Worm (Caenorhabditis elegans) whole organism, L3 larva: ENCODE data around the gene ippk-1.

Experiments used
- ama-1 ChIP-seq: fragments of 150-350 bp; optimal IDR thresholded peaks from 2 replicates; lab custom pipeline; 2018
- egl-27 ChIP-seq: sonication (generic microtip); optimal IDR thresholded peaks from 4 replicates; lab custom pipeline; 2017; ENCODE audit warnings: missing biosample characterization, missing genetic modification reagents, missing genetic modification characterization
- elt-2 ChIP-seq: sonication (generic microtip); optimal IDR thresholded peaks from 2 replicates; lab custom pipeline; 2016; ENCODE audit warnings: missing genetic modification reagents, mild to moderate bottlenecking, missing genetic modification characterization, missing compliant biosample characterization
- elt-3 ChIP-seq, 3 experiments: fragments of 150-350 bp in 1 of 3; sonication (generic microtip) in 2 of 3; optimal IDR thresholded peaks; 2 replicates in 2 of 3; 4 replicates in 1 of 3; lab custom pipeline; 2014 to 2017; ENCODE audit warnings: missing biosample characterization in 3 of 3, missing genetic modification characterization in 3 of 3
- lin-15B ChIP-seq: fragments of 150-350 bp; optimal IDR thresholded peaks from 2 replicates; lab custom pipeline; 2014; ENCODE audit warnings: missing biosample characterization, missing genetic modification characterization
- skn-1 ChIP-seq: fragments of 150-350 bp; optimal IDR thresholded peaks from 2 replicates; lab custom pipeline; 2014; ENCODE audit warnings: missing biosample characterization, missing genetic modification characterization
- unc-62 ChIP-seq: fragments of 150-350 bp; sonication (generic microtip); optimal IDR thresholded peaks from 4 replicates; lab custom pipeline; 2014; ENCODE audit warnings: missing biosample characterization, missing genetic modification reagents, missing genetic modification characterization

ce11 chrII:12088833-12089232 lies 46.1 kb downstream of the ippk-1 start, which contains the start of gene cnt-1:
- no peak for TF ChIP-seq elt-3 (tag; optimal IDR thresholded peaks at IDR 0.05; lab: Kevin White, UChicago)
- no peak for TF ChIP-seq egl-27
- no peak for TF ChIP-seq ama-1
- TF ChIP-seq unc-62 (GFP tag; lab: Kevin White, UChicago): no peak
- no peak for TF ChIP-seq elt-2
- TF ChIP-seq lin-15B (tag; lab: Kevin White, UChicago): no peak
- no peak for TF ChIP-seq skn-1 (tag; lab: Kevin White, UChicago)
